Worm (Caenorhabditis elegans) whole organism, L4/young adult: ENCODE results near the gene F43B10.1.

ENCODE experiments used
- W03F9.2 ChIP-seq: fragments of 150-350 bp; optimal IDR thresholded peaks from 2 replicates; lab custom pipeline; 2014; ENCODE audit warnings: missing biosample characterization, missing genetic modification characterization
- dao-5 ChIP-seq: sonication (generic microtip); optimal IDR thresholded peaks from 2 replicates; lab custom pipeline; 2016; ENCODE audit warnings: missing genotype, missing genetic modification characterization, moderate library complexity, missing compliant biosample characterization
- him-1 ChIP-seq: sonication (generic microtip); optimal IDR thresholded peaks from 2 replicates; lab custom pipeline; 2016; ENCODE audit warnings: missing genotype, missing genetic modification reagents, missing genetic modification characterization, missing compliant biosample characterization

The F43B10.1 gene

DNA sequence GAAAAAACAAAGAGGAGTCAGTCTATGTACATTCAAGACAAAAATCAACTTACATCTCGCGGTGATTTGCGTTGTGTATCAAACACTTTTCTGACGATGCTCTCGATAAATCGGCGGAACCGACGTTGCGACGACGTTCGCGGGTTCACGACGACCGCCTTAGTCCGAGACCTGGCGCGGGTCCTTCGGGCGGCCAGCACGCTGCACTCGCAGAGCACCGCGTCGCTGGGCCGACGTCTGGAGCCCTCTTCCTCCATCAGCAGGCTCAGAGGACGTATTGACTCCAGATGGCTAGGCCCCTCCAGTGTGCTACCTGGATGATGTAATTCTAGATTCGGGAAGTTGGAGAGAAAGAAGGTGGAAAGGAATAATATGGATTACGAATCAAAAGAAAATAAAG is 19.4 kb downstream of the F43B10.1 start:
- TF ChIP-seq W03F9.2 (tag; lab: Kevin White, UChicago): no peak
- TF ChIP-seq dao-5: no peak
- TF ChIP-seq him-1 (tag; lab: Kevin White, UChicago): no peak

DNA sequence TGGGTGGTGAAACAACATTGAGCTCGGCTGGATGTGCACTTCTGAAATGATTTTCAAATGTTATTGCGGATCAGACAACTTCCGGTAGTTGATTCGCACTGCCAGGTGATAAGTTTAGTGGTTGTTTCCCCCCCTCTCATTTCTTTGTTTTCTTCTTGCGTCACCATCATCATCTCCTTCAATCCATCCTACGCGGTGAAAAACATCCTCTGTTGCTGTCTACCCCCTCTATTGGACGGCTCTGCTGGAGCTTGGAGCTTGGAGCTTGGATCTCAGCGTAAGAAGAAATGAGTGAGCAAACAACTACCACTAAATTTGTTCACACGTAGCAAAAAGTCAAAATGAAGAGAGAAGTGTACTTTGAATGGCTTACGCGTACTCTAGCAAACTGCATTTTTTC is 20.9 kb downstream of the F43B10.1 start:
- TF ChIP-seq him-1 (tag; lab: Kevin White, UChicago) (no peak), dao-5 (no peak), W03F9.2 (tag; lab: Kevin White, UChicago) (no peak)

DNA sequence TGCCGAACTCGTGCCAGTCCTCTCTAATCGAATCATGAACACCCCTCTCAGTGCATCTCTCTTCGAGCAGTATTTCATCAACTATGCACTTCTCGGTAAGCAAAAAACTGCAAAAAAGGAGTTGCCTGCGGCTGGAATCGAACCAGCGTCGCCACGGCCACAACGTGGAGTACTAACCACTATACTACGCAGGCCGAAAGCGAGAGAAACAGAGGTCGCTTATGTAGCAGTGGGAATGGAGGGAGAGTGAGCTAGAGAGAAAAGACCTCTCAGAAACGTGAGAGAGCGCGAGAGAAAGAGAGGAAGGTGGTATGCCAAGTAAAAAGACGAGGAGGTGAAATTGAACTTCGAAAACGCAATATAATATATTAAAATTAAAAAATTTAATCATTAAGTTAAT is 27.9 kb downstream of the F43B10.1 start:
- TF ChIP-seq him-1 (tag; lab: Kevin White, UChicago): peak; percentile 87
- peak; percentile 26 for TF ChIP-seq W03F9.2 (tag; lab: Kevin White, UChicago)
- peak; percentile 55 for TF ChIP-seq dao-5

DNA sequence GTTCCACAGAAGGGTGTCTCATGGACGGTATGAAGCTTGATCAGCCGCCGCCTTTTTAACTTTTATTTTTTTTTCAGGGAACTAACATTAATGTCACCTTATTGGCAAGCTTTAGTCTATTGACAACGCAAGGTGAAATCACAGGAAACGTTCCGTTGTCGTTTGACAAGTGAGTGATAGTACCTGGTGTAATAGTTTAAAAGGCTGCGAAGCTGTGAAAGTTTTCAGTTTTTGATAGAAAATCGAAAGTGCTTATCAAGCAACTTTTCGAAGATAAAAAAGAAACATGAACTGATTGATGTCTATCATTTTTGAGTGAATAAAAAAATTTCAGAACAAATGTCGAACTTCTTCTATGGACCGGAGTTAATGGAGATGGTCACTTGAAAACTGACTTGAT is 28.5 kb downstream of the F43B10.1 start:
- no peak for TF ChIP-seq him-1 (tag; lab: Kevin White, UChicago)
- no peak for TF ChIP-seq W03F9.2 (tag; lab: Kevin White, UChicago)
- no peak for TF ChIP-seq dao-5

DNA sequence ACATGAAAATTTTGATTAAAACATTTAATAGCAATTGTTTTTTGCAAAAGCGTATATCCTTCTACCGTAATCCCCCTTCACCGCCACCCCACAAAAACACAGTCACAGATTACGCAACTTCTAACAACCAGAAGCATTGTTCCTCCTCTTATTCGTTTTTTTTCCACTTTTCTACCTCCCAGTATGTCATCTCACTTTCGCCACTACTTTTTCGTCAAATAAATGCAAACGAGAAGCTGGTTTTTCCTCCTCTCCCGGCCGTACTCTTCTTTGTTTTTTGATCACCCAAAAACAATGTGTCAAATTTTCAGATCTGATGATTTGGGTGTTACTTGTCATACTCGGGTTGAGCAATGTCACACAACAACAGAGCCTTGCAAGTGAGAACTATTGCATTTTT is 29.6 kb downstream of the F43B10.1 start, which contains the start of gene C06G1.1:
Gene C06G1.1, plus strand, starts transcription at position 301 of the 400 bp plus-strand sequence.
- TF ChIP-seq W03F9.2 (tag; lab: Kevin White, UChicago) (no peak), dao-5 (no peak), him-1 (tag; lab: Kevin White, UChicago) (no peak)

DNA sequence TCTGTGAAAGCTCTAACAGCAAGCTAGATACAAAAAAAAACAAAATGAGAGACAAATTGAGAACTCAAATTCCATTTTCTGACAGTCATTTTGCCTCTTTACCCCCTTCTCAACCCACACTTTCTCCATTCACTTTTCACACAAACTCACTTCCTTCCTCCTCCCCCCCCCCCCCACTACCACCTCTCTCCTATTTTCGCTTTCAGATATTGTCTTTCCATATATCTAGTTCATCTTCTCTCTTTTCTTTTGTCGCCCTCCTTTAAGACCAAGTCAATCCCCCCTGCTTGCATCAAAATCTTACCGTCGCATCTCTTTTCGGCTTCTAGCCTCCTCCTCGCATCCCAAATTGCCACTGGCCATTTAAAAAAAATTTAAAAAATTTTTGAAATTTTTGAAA is 30.8 kb downstream of the F43B10.1 start:
- TF ChIP-seq W03F9.2 (tag; lab: Kevin White, UChicago) (no peak), dao-5 (no peak), him-1 (tag; lab: Kevin White, UChicago) (no peak)

DNA sequence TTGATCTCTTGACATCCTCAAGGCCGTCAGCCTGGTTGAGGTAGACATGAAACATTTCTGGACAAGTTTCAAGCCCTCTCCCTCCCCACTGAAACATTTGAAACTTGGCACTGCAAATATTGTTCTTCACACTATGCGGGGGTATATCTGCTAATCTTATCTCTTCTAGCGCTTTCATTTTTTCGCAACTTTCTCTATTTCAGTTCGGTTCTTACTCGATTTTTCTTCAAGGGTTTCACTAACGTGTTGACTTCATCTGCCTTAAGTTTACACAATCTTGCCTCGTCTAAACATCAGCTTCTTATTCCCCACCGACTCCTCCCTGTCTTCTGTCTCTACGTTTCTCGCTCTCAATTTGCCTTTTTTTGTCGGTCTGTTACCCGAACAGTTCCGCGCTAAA is 32.9 kb downstream of the F43B10.1 start:
- TF ChIP-seq dao-5 (no peak), him-1 (tag; lab: Kevin White, UChicago) (no peak), W03F9.2 (tag; lab: Kevin White, UChicago) (no peak)

DNA sequence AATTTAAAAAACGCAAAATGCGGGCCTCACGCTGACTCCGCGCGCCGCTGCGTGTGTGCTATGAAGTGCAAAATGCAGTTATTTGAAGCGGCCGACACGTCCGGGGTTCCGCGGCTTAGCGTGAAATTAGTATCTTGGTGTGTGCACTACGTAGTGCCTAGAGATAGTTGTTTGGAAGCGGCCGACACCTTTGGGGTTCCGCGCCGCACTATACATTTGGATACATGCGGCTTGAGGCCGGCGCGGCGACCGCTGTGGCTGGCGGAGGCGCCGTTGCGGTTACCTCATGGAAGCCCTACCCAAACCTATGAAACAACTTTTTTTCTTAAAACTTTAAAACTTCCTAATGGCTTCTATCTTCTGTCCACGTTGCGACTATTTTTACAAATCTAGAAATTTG is 33.5 kb downstream of the F43B10.1 start:
- TF ChIP-seq W03F9.2 (tag; lab: Kevin White, UChicago) (no peak), dao-5 (no peak), him-1 (tag; lab: Kevin White, UChicago) (no peak)

DNA sequence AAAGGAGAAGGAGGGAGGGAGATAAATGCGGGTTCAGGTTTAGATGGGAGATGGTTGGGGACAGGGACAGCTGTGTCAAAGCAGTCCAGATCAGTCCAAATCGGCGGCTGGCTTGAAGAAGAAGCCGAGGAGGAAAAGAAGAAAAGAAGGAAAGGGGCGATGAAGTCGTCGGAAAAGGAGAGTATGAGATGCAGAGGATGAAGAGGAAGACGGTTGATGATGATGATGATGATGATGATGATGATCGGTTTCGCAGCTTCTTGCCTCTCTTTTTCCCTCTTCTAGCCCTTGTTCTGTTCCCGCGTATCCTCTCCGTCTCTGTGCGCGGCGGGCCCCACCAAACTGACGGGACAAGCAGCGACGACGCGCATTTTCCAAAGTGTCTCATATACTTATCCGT is 35.8 kb downstream of the F43B10.1 start:
- TF ChIP-seq dao-5: no peak
- no peak for TF ChIP-seq him-1 (tag; lab: Kevin White, UChicago)
- no peak for TF ChIP-seq W03F9.2 (tag; lab: Kevin White, UChicago)

DNA sequence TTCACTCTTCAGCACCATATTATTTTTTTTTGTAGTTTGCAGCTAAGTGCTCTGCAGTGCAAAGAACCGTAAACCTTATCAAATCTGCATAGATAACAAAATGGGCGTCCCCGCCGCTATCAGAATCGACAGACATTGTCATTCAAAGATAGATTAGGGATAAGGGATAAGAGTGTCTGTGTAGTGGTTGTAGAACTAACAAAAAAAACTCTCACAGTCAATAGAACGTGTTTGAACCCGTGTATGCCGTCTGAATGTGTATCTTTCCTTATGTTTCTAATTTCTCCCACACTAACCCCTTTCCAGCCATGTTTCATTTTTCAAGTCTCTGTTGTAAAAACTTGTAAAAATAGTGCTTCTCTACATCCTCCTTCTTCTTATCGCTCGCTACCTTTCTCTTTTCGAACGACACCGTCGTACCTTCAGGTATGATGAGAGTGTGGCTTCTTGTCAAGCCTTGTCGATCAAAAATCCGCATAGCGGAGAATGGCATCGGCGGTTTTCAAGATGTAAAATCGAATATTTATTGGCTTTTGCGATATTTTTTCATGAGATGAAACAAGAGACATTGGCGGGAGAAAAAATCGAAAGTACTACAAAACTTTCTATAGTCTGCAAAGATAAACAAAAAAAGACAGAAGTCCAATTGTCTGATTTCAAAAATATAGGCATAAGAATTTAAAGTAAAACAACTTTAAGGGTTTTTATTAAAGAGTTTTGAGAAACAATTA is 37.4 kb downstream of the F43B10.1 start:
- no peak for TF ChIP-seq him-1 (tag; lab: Kevin White, UChicago)
- no peak for TF ChIP-seq W03F9.2 (tag; lab: Kevin White, UChicago)
- no peak for TF ChIP-seq dao-5

DNA sequence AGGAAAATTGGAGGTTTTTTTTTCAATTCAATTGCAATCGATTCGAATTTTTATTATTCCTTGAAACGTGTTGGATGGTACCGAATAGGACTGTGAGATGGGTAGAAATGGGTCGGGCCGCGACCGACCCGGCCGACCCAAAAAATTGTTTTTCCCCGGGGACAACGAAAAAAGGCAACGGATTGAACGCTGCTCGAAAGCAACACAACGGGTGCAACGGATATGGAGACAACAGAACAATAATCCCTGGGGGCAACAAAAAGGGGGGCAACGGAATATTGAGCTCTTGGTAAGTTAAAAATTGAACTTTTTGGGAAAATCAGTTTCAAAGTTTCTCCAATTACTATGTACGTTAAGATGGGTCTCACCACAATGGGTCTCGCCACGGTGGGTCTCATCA is 39.4 kb downstream of the F43B10.1 start:
- TF ChIP-seq W03F9.2 (tag; lab: Kevin White, UChicago) (no peak), him-1 (tag; lab: Kevin White, UChicago) (no peak), dao-5 (no peak)

DNA sequence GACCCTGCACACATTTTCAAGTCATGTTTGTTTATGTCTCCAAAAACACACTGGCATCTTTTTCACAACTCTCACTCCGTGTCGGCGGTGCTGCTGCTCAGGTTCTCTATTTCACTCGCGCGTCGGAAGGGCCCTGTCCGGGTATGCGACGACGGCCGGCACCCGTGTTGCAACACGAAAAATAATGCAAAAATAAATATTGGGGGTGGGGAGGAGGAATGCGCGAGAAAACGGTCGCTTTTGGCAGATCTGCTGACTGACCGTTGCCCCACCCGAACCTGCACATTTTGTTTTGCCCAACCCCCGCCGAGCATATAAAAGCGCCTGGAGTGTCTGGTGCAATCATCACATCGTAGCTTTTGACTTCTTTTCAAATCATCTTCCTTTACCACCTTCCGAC is 41.2 kb downstream of the F43B10.1 start, which contains the start of gene cpg-19:
Gene cpg-19, plus strand, starts transcription at position 341 of the 400 bp plus-strand sequence.
- no peak for TF ChIP-seq dao-5
- TF ChIP-seq W03F9.2 (tag; lab: Kevin White, UChicago): no peak

DNA sequence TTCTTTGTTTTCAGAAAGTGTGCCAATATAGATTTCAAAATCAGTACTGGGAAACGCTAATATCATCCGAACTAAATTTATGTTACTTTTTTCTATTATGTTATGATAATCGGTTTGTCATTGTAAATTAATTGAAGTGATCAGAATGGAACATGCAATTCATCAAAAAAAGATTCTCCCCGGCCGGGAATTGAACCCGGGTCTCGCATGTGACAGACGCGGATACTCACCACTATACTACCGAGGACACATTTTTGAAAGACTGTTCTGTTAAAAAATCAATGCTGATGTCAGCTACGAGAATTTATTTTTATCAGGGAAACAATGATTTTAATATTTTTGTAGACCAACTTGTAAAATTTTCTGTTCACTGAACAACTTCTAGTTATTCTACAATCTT is 43.5 kb downstream of the F43B10.1 start:
- TF ChIP-seq him-1 (tag; lab: Kevin White, UChicago) (no peak), dao-5 (peak; percentile 33), W03F9.2 (tag; lab: Kevin White, UChicago) (peak; percentile 47)

DNA sequence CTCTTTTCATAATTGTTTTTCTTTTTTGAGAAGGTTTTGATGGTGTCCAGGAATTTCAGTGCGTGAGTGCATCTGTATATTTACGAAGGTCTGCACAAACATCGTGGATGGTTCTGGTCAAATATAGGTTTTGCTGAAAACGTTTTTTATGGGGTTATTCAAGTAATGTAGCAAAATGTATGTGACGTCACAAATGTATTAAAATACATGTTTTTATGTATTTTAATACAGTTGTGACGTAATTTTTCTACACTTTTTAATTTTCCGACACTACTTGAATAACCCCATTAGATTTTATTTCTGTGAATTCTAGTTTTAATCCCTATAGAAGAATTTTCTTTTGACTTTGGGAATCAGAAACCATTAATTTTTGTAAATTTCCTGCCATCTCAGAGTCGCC is 43.9 kb downstream of the F43B10.1 start:
- TF ChIP-seq him-1 (tag; lab: Kevin White, UChicago) (no peak), W03F9.2 (tag; lab: Kevin White, UChicago) (no peak), dao-5 (no peak)

DNA sequence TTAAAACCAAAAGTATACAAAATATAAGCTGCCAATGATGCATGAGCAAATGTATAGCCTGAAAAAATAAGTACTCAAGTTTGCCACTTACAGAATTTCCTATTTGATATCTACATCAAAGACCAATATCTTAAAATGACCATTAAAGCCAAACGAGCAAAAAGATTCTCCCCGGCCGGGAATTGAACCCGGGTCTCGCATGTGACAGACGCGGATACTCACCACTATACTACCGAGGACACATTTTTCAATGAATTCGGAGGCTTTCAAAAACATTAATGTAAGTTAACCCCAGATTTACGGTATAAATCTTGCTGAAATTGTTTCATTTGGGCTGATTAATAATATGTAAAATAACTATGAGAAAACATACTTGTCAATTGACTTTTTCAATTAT is 44.5 kb downstream of the F43B10.1 start:
- no peak for TF ChIP-seq dao-5
